Fruit fly (Drosophila melanogaster) whole organism, prepupa: ENCODE results near the gene CG44006.

Experiments used
- Blimp-1 ChIP-seq: fragments of 200-800 bp; sonication (Bioruptor generic); optimal IDR thresholded peaks from 3 replicates; lab custom pipeline; 2017; ENCODE audit warnings: missing biosample characterization, missing genetic modification characterization, mild to moderate bottlenecking, moderate library complexity, missing genetic modification reagents
- CG10669 ChIP-seq: fragments of 200-800 bp; sonication (Bioruptor generic); optimal IDR thresholded peaks from 3 replicates; lab custom pipeline; 2018; ENCODE audit warnings: missing biosample characterization, mild to moderate bottlenecking, missing genetic modification characterization, moderate library complexity
- CG11762 ChIP-seq: fragments of 200-800 bp; sonication (Bioruptor generic); optimal IDR thresholded peaks from 3 replicates; lab custom pipeline; 2016; ENCODE audit warnings: missing biosample characterization, missing genetic modification characterization; ENCODE audit not compliant: insufficient read depth
- CG11902 ChIP-seq: fragments of 200-800 bp; sonication (Bioruptor generic); optimal IDR thresholded peaks from 3 replicates; lab custom pipeline; 2016; ENCODE audit warnings: missing biosample characterization, missing genetic modification characterization
- CG15336 ChIP-seq: fragments of 200-800 bp; sonication (Bioruptor generic); IDR thresholded peaks from 2 replicates; pipeline ENCODE4 v1.3.6; 2022; ENCODE audit warnings: missing biosample characterization, missing genetic modification characterization
- CG1621 ChIP-seq: fragments of 200-800 bp; sonication (Bioruptor generic); optimal IDR thresholded peaks from 3 replicates; lab custom pipeline; 2018; ENCODE audit warnings: missing biosample characterization, mild to moderate bottlenecking, missing genetic modification characterization
- CG3032 ChIP-seq: fragments of 200-800 bp; optimal IDR thresholded peaks from 2 replicates; lab custom pipeline; 2019; ENCODE audit warnings: missing biosample characterization, mild to moderate bottlenecking, missing genetic modification characterization, moderate library complexity
- CG31627 ChIP-seq: fragments of 200-800 bp; sonication (Bioruptor generic); optimal IDR thresholded peaks from 3 replicates; lab custom pipeline; 2016; ENCODE audit warnings: missing biosample characterization, missing genetic modification characterization
- CG3919 ChIP-seq: fragments of 200-800 bp; sonication (Bioruptor generic); optimal IDR thresholded peaks from 3 replicates; lab custom pipeline; 2016; ENCODE audit warnings: missing biosample characterization, missing genetic modification characterization
- CG4318 ChIP-seq: fragments of 200-800 bp; sonication (Bioruptor generic); optimal IDR thresholded peaks from 3 replicates; lab custom pipeline; 2017; ENCODE audit warnings: missing biosample characterization, mild to moderate bottlenecking, missing genetic modification characterization
- CG6163 ChIP-seq: fragments of 200-800 bp; sonication (Bioruptor generic); IDR thresholded peaks from 3 replicates; pipeline ENCODE4 v1.3.6; 2022; ENCODE audit warnings: missing biosample characterization, missing genetic modification characterization
- CG6276 ChIP-seq: fragments of 200-800 bp; sonication (Bioruptor generic); optimal IDR thresholded peaks from 2 replicates; lab custom pipeline; 2017; ENCODE audit warnings: missing biosample characterization, mild to moderate bottlenecking, missing genetic modification characterization
- CG6792 ChIP-seq: fragments of 200-800 bp; sonication (Bioruptor generic); optimal IDR thresholded peaks from 3 replicates; lab custom pipeline; 2016; ENCODE audit warnings: missing biosample characterization, missing genetic modification characterization
- CG6808 ChIP-seq: fragments of 200-800 bp; sonication (Bioruptor generic); optimal IDR thresholded peaks from 3 replicates; lab custom pipeline; 2017; ENCODE audit warnings: missing biosample characterization, missing genetic modification characterization, mild to moderate bottlenecking, moderate library complexity, missing genetic modification reagents
- CG7368 ChIP-seq: fragments of 200-800 bp; sonication (Bioruptor generic); optimal IDR thresholded peaks from 3 replicates; lab custom pipeline; 2016; ENCODE audit warnings: missing biosample characterization, missing genetic modification characterization
- CG8319 ChIP-seq: fragments of 200-800 bp; sonication (Bioruptor generic); optimal IDR thresholded peaks from 3 replicates; lab custom pipeline; 2016; ENCODE audit warnings: missing biosample characterization, missing genetic modification characterization
- Eip75B ChIP-seq: fragments of 200-800 bp; sonication (Bioruptor generic); optimal IDR thresholded peaks from 3 replicates; lab custom pipeline; 2016; ENCODE audit warnings: missing biosample characterization, missing genetic modification characterization
- Eip78C ChIP-seq: fragments of 200-800 bp; sonication (Bioruptor generic); peaks from one replicate; lab custom pipeline; 2016; ENCODE audit warnings: missing biosample characterization, missing genetic modification characterization
- Ets21C ChIP-seq: fragments of 200-800 bp; sonication (Bioruptor generic); optimal IDR thresholded peaks from 3 replicates; lab custom pipeline; 2016; ENCODE audit warnings: missing biosample characterization, missing genetic modification characterization
- Ets96B ChIP-seq: fragments of 200-800 bp; optimal IDR thresholded peaks from 2 replicates; lab custom pipeline; 2019; ENCODE audit warnings: missing biosample characterization, mild to moderate bottlenecking, missing genetic modification characterization, moderate library complexity
- Gug ChIP-seq: fragments of 200-800 bp; sonication (Bioruptor generic); IDR thresholded peaks from 2 replicates; pipeline ENCODE4 v1.3.6; 2022; ENCODE audit warnings: missing biosample characterization, missing genetic modification characterization
- Hr38 ChIP-seq: sonication (Bioruptor generic); optimal IDR thresholded peaks from 2 replicates; lab custom pipeline; 2016; ENCODE audit warnings: missing biosample characterization, missing genetic modification characterization
- Hr39 ChIP-seq: fragments of 200-800 bp; sonication (Bioruptor generic); optimal IDR thresholded peaks from 2 replicates; lab custom pipeline; 2016; ENCODE audit warnings: missing biosample characterization, missing genetic modification characterization
- Hr4 ChIP-seq: fragments of 200-800 bp; sonication (Bioruptor generic); optimal IDR thresholded peaks from 3 replicates; lab custom pipeline; 2016; ENCODE audit warnings: missing biosample characterization, missing genetic modification characterization
- Lpt ChIP-seq: fragments of 200-800 bp; sonication (Bioruptor generic); optimal IDR thresholded peaks from 3 replicates; lab custom pipeline; 2016; ENCODE audit warnings: missing biosample characterization, missing genetic modification characterization
- Met ChIP-seq: fragments of 200-800 bp; sonication (Bioruptor generic); optimal IDR thresholded peaks from 3 replicates; lab custom pipeline; 2016; ENCODE audit warnings: missing biosample characterization, missing genetic modification characterization
- OdsH ChIP-seq: fragments of 200-800 bp; sonication (Bioruptor generic); optimal IDR thresholded peaks from 3 replicates; lab custom pipeline; 2016; ENCODE audit warnings: missing biosample characterization, missing genetic modification characterization
- Smox ChIP-seq: fragments of 200-800 bp; sonication (Bioruptor generic); optimal IDR thresholded peaks from 3 replicates; lab custom pipeline; 2016; ENCODE audit warnings: missing biosample characterization, missing genetic modification characterization
- Sox102F ChIP-seq: fragments of 200-800 bp; sonication (Bioruptor generic); optimal IDR thresholded peaks from 2 replicates; lab custom pipeline; 2016; ENCODE audit warnings: missing biosample characterization, mild to moderate bottlenecking, missing genetic modification characterization
- Sox14 ChIP-seq: fragments of 200-800 bp; sonication (Bioruptor generic); optimal IDR thresholded peaks from 3 replicates; lab custom pipeline; 2016; ENCODE audit warnings: missing biosample characterization, missing genetic modification characterization
- Sox15 ChIP-seq: fragments of 200-800 bp; sonication (Bioruptor generic); optimal IDR thresholded peaks from 3 replicates; lab custom pipeline; 2016; ENCODE audit warnings: missing biosample characterization, missing genetic modification characterization
- achi ChIP-seq: fragments of 200-800 bp; sonication (Bioruptor generic); optimal IDR thresholded peaks from 3 replicates; lab custom pipeline; 2016; ENCODE audit warnings: missing biosample characterization, missing genetic modification characterization
- acj6 ChIP-seq: fragments of 200-800 bp; sonication (Bioruptor generic); optimal IDR thresholded peaks from 3 replicates; lab custom pipeline; 2016; ENCODE audit warnings: missing biosample characterization, missing genetic modification characterization
- cyc ChIP-seq: fragments of 200-800 bp; sonication (Bioruptor generic); optimal IDR thresholded peaks from 3 replicates; lab custom pipeline; 2016; ENCODE audit warnings: missing biosample characterization, missing genetic modification characterization
- dac ChIP-seq: fragments of 200-800 bp; sonication (Bioruptor generic); optimal IDR thresholded peaks from 2 replicates; lab custom pipeline; 2017; ENCODE audit warnings: missing biosample characterization, mild to moderate bottlenecking, missing genetic modification characterization
- dsx ChIP-seq: fragments of 200-800 bp; optimal IDR thresholded peaks from 3 replicates; lab custom pipeline; 2019; ENCODE audit warnings: missing biosample characterization, mild to moderate bottlenecking, missing genetic modification characterization, moderate library complexity; ENCODE audit not compliant: poor library complexity, severe bottlenecking
- eg ChIP-seq: fragments of 200-800 bp; sonication (Bioruptor generic); IDR thresholded peaks from 3 replicates; pipeline ENCODE4 v1.3.6; 2022; ENCODE audit warnings: missing biosample characterization, missing genetic modification characterization
- esn ChIP-seq: fragments of 200-800 bp; sonication (Bioruptor generic); optimal IDR thresholded peaks from 2 replicates; lab custom pipeline; 2016; ENCODE audit warnings: missing biosample characterization, mild to moderate bottlenecking, missing genetic modification characterization, moderate library complexity
- fd85E ChIP-seq: fragments of 200-800 bp; sonication (Bioruptor generic); optimal IDR thresholded peaks from 3 replicates; lab custom pipeline; 2016; ENCODE audit warnings: missing biosample characterization, missing genetic modification characterization
- lz ChIP-seq: fragments of 200-800 bp; sonication (Bioruptor generic); optimal IDR thresholded peaks from 3 replicates; lab custom pipeline; 2016; ENCODE audit warnings: missing biosample characterization, missing genetic modification characterization
- net ChIP-seq: fragments of 200-800 bp; sonication (Bioruptor generic); optimal IDR thresholded peaks from 3 replicates; lab custom pipeline; 2016; ENCODE audit warnings: missing biosample characterization, missing genetic modification characterization
- pdm3 ChIP-seq: fragments of 200-800 bp; sonication (Bioruptor generic); optimal IDR thresholded peaks from 3 replicates; lab custom pipeline; 2016; ENCODE audit warnings: missing biosample characterization, missing genetic modification characterization
- salr ChIP-seq, 2 experiments: fragments of 200-800 bp; sonication (Bioruptor generic); optimal IDR thresholded peaks; 3 replicates each; lab custom pipeline; 2016 to 2018; ENCODE audit warnings: missing biosample characterization in 2 of 2, missing genetic modification characterization in 2 of 2, mild to moderate bottlenecking in 1 of 2
- ss ChIP-seq, 2 experiments: fragments of 200-800 bp; sonication (Bioruptor generic); optimal IDR thresholded peaks; 2 replicates in 1 of 2; 3 replicates in 1 of 2; lab custom pipeline; 2017 to 2018; ENCODE audit warnings: mild to moderate bottlenecking in 2 of 2, missing biosample characterization in 2 of 2, missing genetic modification characterization in 2 of 2, moderate library complexity in 1 of 2
- svp ChIP-seq: fragments of 200-800 bp; sonication (Bioruptor generic); peaks from one replicate; lab custom pipeline; 2016; ENCODE audit warnings: missing biosample characterization, missing genetic modification characterization
- topi ChIP-seq: fragments of 200-800 bp; sonication (Bioruptor generic); optimal IDR thresholded peaks from 3 replicates; lab custom pipeline; 2016; ENCODE audit warnings: missing biosample characterization, missing genetic modification characterization
- vri ChIP-seq: fragments of 200-800 bp; sonication (Bioruptor generic); optimal IDR thresholded peaks from 3 replicates; lab custom pipeline; 2016; ENCODE audit warnings: missing biosample characterization, mild to moderate bottlenecking, missing genetic modification characterization

Gene CG44006

DNA sequence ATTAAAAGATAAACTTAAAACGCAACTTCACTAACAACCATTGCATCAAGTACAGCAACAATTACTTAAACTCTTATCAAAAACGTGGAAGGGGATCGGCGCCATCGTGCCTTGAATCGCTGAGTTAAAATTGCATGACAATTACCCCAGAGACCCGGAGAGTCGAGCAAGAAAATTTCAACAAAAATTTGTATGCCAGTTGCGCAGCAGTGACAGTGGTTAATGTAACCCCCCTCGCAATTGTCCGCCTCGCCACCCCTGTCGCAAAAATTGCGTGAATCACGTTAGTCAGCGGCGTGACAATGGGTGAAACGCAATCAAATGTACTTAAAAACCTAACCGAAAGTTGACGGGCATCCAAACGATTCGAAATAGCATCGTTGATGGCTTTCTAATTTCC is 29.8 kb upstream of the CG44006 start:
- peak in 1 of 2 experiments; percentile 42 for TF ChIP-seq ss (GFP tag; optimal IDR thresholded peaks at IDR 0.05; lab: Kevin White, UChicago)
- TF ChIP-seq Smox (GFP tag; lab: Kevin White, UChicago), result peak; percentile 17
- TF ChIP-seq cyc (GFP tag; lab: Kevin White, UChicago), result peak; percentile 31
- no peak for TF ChIP-seq CG11762 (GFP tag; lab: Kevin White, UChicago)
- TF ChIP-seq Sox102F, result peak; percentile 37
- peak; percentile 44 for TF ChIP-seq pdm3 (GFP tag; lab: Kevin White, UChicago)
- peak; percentile 38 for TF ChIP-seq lz (GFP tag; lab: Kevin White, UChicago)
- TF ChIP-seq CG15336, result peak; percentile 31; the same call in 1 of the 2 replicates
- TF ChIP-seq Sox14 (GFP tag; lab: Kevin White, UChicago), result peak; percentile 16
- 0 out of 3 replicates have a peak, but pooled peaks have one; percentile 23 for TF ChIP-seq CG6163 (GFP tag; lab: Robert Waterston, UW)
- peak; percentile 48 for TF ChIP-seq esn (GFP tag; lab: Kevin White, UChicago)
- peak; percentile 2 for TF ChIP-seq acj6 (GFP tag; lab: Kevin White, UChicago)
- peak; percentile 43; the same call in 1 of the 3 replicates for TF ChIP-seq eg (GFP tag; lab: Robert Waterston, UW)
- TF ChIP-seq Hr4, result peak; percentile 1
- TF ChIP-seq Gug (GFP tag; lab: Robert Waterston, UW), result no peak
- peak; percentile 8 for TF ChIP-seq Sox15
- TF ChIP-seq Met (GFP tag; lab: Kevin White, UChicago), result peak; percentile 28
- peak; percentile 69 for TF ChIP-seq vri
- TF ChIP-seq CG6792, result peak; percentile 5
- peak; percentile 15 for TF ChIP-seq OdsH (GFP tag; lab: Kevin White, UChicago)
- TF ChIP-seq svp, result peak; percentile 66
- peak; percentile 20 for TF ChIP-seq CG7368
- no peak for TF ChIP-seq CG10669 (GFP tag; lab: Kevin White, UChicago)
- peak; percentile 36 for TF ChIP-seq topi (GFP tag; lab: Kevin White, UChicago)
- no peak for TF ChIP-seq CG6808 (GFP tag; lab: Kevin White, UChicago)
- peak; percentile 72 for TF ChIP-seq Eip78C (GFP tag; lab: Kevin White, UChicago)
- no peak for TF ChIP-seq CG1621 (tag; lab: Kevin White, UChicago)
- TF ChIP-seq dac, result no peak
- peak; percentile 48 for TF ChIP-seq Hr39
- TF ChIP-seq Hr38 (GFP tag; lab: Kevin White, UChicago), result no peak
- peak; percentile 26 for TF ChIP-seq achi (GFP tag; lab: Kevin White, UChicago)
- peak; percentile 42 for TF ChIP-seq CG31627 (GFP tag; lab: Kevin White, UChicago)
- peak; percentile 22 for TF ChIP-seq CG3919 (GFP tag; lab: Kevin White, UChicago)

DNA sequence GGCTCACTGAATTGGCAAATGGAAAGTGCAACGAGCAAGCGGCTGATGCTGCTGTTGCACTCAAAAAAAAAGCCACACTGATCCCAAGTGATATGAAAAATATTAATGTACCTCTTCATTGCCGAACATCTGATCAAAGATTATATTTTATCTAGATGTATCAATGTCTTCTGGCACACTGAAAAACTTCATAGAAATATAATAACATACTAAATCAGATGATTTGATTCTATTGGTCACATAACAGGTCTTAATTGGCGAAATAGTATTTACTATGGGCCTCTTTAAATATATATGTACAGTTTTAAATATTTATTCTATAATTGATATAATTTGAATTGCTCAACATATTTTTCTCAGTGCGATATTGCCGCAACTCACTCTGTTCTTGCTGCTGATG is 26.8 kb upstream of the CG44006 start:
- TF ChIP-seq Gug (GFP tag; lab: Robert Waterston, UW) (no peak), CG3032 (tag; lab: Kevin White, UChicago) (peak; percentile 3), CG11902 (GFP tag; lab: Kevin White, UChicago) (no peak), CG6792 (no peak), CG7368 (no peak), Met (GFP tag; lab: Kevin White, UChicago) (no peak), Eip78C (GFP tag; lab: Kevin White, UChicago) (peak; percentile 76), acj6 (GFP tag; lab: Kevin White, UChicago) (peak; percentile 61), dsx (GFP tag; lab: Kevin White, UChicago) (no peak), CG11762 (GFP tag; lab: Kevin White, UChicago) (no peak), dac (peak; percentile 4), net (GFP tag; lab: Kevin White, UChicago) (peak; percentile 37), CG10669 (GFP tag; lab: Kevin White, UChicago) (peak; percentile 15), cyc (GFP tag; lab: Kevin White, UChicago) (no peak), vri (no peak), Sox102F (no peak), CG4318 (GFP tag; lab: Kevin White, UChicago) (peak; percentile 72), CG6276 (GFP tag; lab: Kevin White, UChicago) (peak; percentile 65), pdm3 (GFP tag; lab: Kevin White, UChicago) (peak; percentile 13), esn (GFP tag; lab: Kevin White, UChicago) (no peak), Eip75B (GFP tag; lab: Kevin White, UChicago) (peak; percentile 22), eg (GFP tag; lab: Robert Waterston, UW) (0 out of 3 replicates have a peak, but pooled peaks have one; percentile 23), CG15336 (peak; percentile 52), fd85E (no peak), Ets96B (tag; lab: Kevin White, UChicago) (peak; percentile 1), Sox14 (GFP tag; lab: Kevin White, UChicago) (peak; percentile 38), salr (GFP tag; optimal IDR thresholded peaks at IDR 0.05; lab: Kevin White, UChicago) (peak in 1 of 2 experiments; percentile 71), Ets21C (no peak), CG6163 (GFP tag; lab: Robert Waterston, UW) (0 out of 3 replicates have a peak, but pooled peaks have one; percentile 12), svp (no peak), Blimp-1 (GFP tag; lab: Kevin White, UChicago) (no peak), Lpt (GFP tag; lab: Kevin White, UChicago) (peak; percentile 42), CG8319 (GFP tag; lab: Kevin White, UChicago) (no peak), Hr38 (GFP tag; lab: Kevin White, UChicago) (no peak), achi (GFP tag; lab: Kevin White, UChicago) (peak; percentile 63)
